4 fruit fly cellular contexts compared by ENCODE assay signal in genomic region chr3L:11155380-11155779, dm6.
TF ChIP-seq lines count a peak whose summit lies in the region.

No protein-coding gene starts in this region.

- no peak for TF ChIP-seq CTCF in whole organism, embryonic (GFP tag; optimal IDR thresholded peaks at IDR 0.05; lab: Kevin White, UChicago)

TF ChIP-seq in whole organism, embryonic, 481 proteins besides CTCF, POLR2A, EP300 and RAD21 (continues in another document):
- no peak for TF ChIP-seq trh (GFP tag; optimal IDR thresholded peaks at IDR 0.05; lab: Kevin White, UChicago)
- no peak for TF ChIP-seq CG1529 (GFP tag; optimal IDR thresholded peaks at IDR 0.05; lab: Kevin White, UChicago)
- no peak for TF ChIP-seq pan (optimal IDR thresholded peaks at IDR 0.05; lab: Kevin White, UChicago)
- TF ChIP-seq pan (GFP tag; optimal IDR thresholded peaks at IDR 0.05 in 1 of 2, IDR thresholded peaks at IDR 0.05 in 1 of 2), result peak in 1 of 2 experiments; percentile 64
- peak; percentile 18 for TF ChIP-seq CG15269 (tag; optimal IDR thresholded peaks at IDR 0.05; lab: Kevin White, UChicago)
- TF ChIP-seq psq (GFP tag; optimal IDR thresholded peaks at IDR 0.05; lab: Kevin White, UChicago), result no peak
- TF ChIP-seq fd102C (GFP tag; optimal IDR thresholded peaks at IDR 0.05; lab: Kevin White, UChicago), result no peak
- peak; percentile 63 for TF ChIP-seq sens (GFP tag; lab: Kevin White, UChicago)
- TF ChIP-seq Med (GFP tag; lab: Kevin White, UChicago), result peak; percentile 72
- TF ChIP-seq ind (GFP tag; optimal IDR thresholded peaks at IDR 0.05; lab: Kevin White, UChicago), result no peak
- no peak for TF ChIP-seq onecut (GFP tag; IDR thresholded peaks at IDR 0.05; lab: Robert Waterston, UW)
- TF ChIP-seq Drgx (GFP tag; IDR thresholded peaks at IDR 0.05; lab: Robert Waterston, UW), result peak; percentile 78
- peak; percentile 24 for TF ChIP-seq Xbp1 (GFP tag; optimal IDR thresholded peaks at IDR 0.05; lab: Kevin White, UChicago)
- no peak for TF ChIP-seq h (optimal IDR thresholded peaks at IDR 0.05; lab: Kevin White, UChicago)
- TF ChIP-seq CG7357 (GFP tag; IDR thresholded peaks at IDR 0.05; lab: Robert Waterston, UW), result 0 out of 3 replicates have a peak, but pooled peaks have one; percentile 6
- TF ChIP-seq tgo (GFP tag; IDR thresholded peaks at IDR 0.05; lab: Robert Waterston, UW), result peak; percentile 47; the same call in 1 of the 3 replicates
- 0 out of 2 replicates have a peak, but pooled peaks have one; percentile 17 for TF ChIP-seq HLH3B (GFP tag; IDR thresholded peaks at IDR 0.05; lab: Robert Waterston, UW)
- TF ChIP-seq CG31441 (GFP tag; IDR thresholded peaks at IDR 0.05; lab: Robert Waterston, UW), result 0 out of 2 replicates have a peak, but pooled peaks have one; percentile 10
- no peak for TF ChIP-seq Bgb (GFP tag; IDR thresholded peaks at IDR 0.05; lab: Robert Waterston, UW; ENCODE audit: partially characterized antibody)
- TF ChIP-seq Ets65A (GFP tag; lab: Kevin White, UChicago), result peak; percentile 14
- TF ChIP-seq esg (GFP tag; conservative IDR thresholded peaks at IDR 0.05; lab: Robert Waterston, UW), result peak; percentile 47
- TF ChIP-seq dysf (GFP tag; IDR thresholded peaks at IDR 0.05; lab: Robert Waterston, UW), result 0 out of 3 replicates have a peak, but pooled peaks have one; percentile 23

TF ChIP-seq in whole organism, prepupa, 60 proteins besides CTCF, POLR2A, EP300 and RAD21 (continues in another document):
- no peak for TF ChIP-seq CG8632 (GFP tag; optimal IDR thresholded peaks at IDR 0.05; lab: Kevin White, UChicago)
- TF ChIP-seq pdm3 (GFP tag; optimal IDR thresholded peaks at IDR 0.05; lab: Kevin White, UChicago), result peak; percentile 62
- TF ChIP-seq lz (GFP tag; optimal IDR thresholded peaks at IDR 0.05; lab: Kevin White, UChicago), result peak; percentile 20
- no peak for TF ChIP-seq CG1621 (tag; optimal IDR thresholded peaks at IDR 0.05; lab: Kevin White, UChicago)
- TF ChIP-seq dsx (GFP tag; optimal IDR thresholded peaks at IDR 0.05; lab: Kevin White, UChicago; ENCODE audit: poor library complexity, severe bottlenecking), result peak; percentile 5
- TF ChIP-seq salr (GFP tag; optimal IDR thresholded peaks at IDR 0.05; lab: Kevin White, UChicago), result peak in 1 of 2 experiments; percentile 35
- no peak for TF ChIP-seq Eip75B (GFP tag; optimal IDR thresholded peaks at IDR 0.05; lab: Kevin White, UChicago)
- TF ChIP-seq CG6276 (GFP tag; optimal IDR thresholded peaks at IDR 0.05; lab: Kevin White, UChicago), result peak; percentile 62
- no peak for TF ChIP-seq ss (GFP tag; optimal IDR thresholded peaks at IDR 0.05; lab: Kevin White, UChicago)
- TF ChIP-seq Lpt (GFP tag; optimal IDR thresholded peaks at IDR 0.05; lab: Kevin White, UChicago), result no peak
- peak; percentile 43 for TF ChIP-seq Met (GFP tag; optimal IDR thresholded peaks at IDR 0.05; lab: Kevin White, UChicago)
- peak; percentile 5 for TF ChIP-seq CG3032 (tag; optimal IDR thresholded peaks at IDR 0.05; lab: Kevin White, UChicago)
- TF ChIP-seq Ets21C (GFP tag; optimal IDR thresholded peaks at IDR 0.05; lab: Kevin White, UChicago), result no peak
- no peak for TF ChIP-seq Sox15 (GFP tag; optimal IDR thresholded peaks at IDR 0.05; lab: Kevin White, UChicago)
- no peak for TF ChIP-seq cyc (GFP tag; optimal IDR thresholded peaks at IDR 0.05; lab: Kevin White, UChicago)
- TF ChIP-seq net (GFP tag; optimal IDR thresholded peaks at IDR 0.05; lab: Kevin White, UChicago), result peak; percentile 57
- no peak for TF ChIP-seq Ets96B (tag; optimal IDR thresholded peaks at IDR 0.05; lab: Kevin White, UChicago)
- TF ChIP-seq spab (GFP tag; optimal IDR thresholded peaks at IDR 0.05; lab: Kevin White, UChicago), result no peak
- TF ChIP-seq fd85E (GFP tag; optimal IDR thresholded peaks at IDR 0.05; lab: Kevin White, UChicago), result no peak
- peak; percentile 81 for TF ChIP-seq eg (GFP tag; IDR thresholded peaks at IDR 0.05; lab: Robert Waterston, UW)
- no peak for TF ChIP-seq CG7368 (GFP tag; optimal IDR thresholded peaks at IDR 0.05; lab: Kevin White, UChicago)
- peak; percentile 70 for TF ChIP-seq CG6163 (GFP tag; IDR thresholded peaks at IDR 0.05; lab: Robert Waterston, UW)
- TF ChIP-seq CG9139 (GFP tag; optimal IDR thresholded peaks at IDR 0.05; lab: Kevin White, UChicago), result no peak
- TF ChIP-seq CG6808 (GFP tag; optimal IDR thresholded peaks at IDR 0.05; lab: Kevin White, UChicago), result peak; percentile 14

TF ChIP-seq in whole organism, pupa, 21 proteins besides CTCF, POLR2A, EP300 and RAD21:
- TF ChIP-seq Ets98B (GFP tag; IDR thresholded peaks at IDR 0.05; lab: Robert Waterston, UW), result peak; percentile 77
- TF ChIP-seq gl (tag; optimal IDR thresholded peaks at IDR 0.05; lab: Kevin White, UChicago), result no peak
- peak; percentile 51; the same call in 1 of the 2 replicates for TF ChIP-seq rn (GFP tag; IDR thresholded peaks at IDR 0.05; lab: Robert Waterston, UW)
- TF ChIP-seq CG4496 (GFP tag; IDR thresholded peaks at IDR 0.05; lab: Robert Waterston, UW), result peak; percentile 77
- TF ChIP-seq CG8159 (tag; optimal IDR thresholded peaks at IDR 0.05; lab: Kevin White, UChicago), result no peak
- peak; percentile 46 for TF ChIP-seq CG8301 (tag; optimal IDR thresholded peaks at IDR 0.05; lab: Kevin White, UChicago)
- no peak for TF ChIP-seq D1 (tag; optimal IDR thresholded peaks at IDR 0.05; lab: Kevin White, UChicago)
- peak; percentile 15; the same call in 1 of the 2 replicates for TF ChIP-seq CG10348 (GFP tag; IDR thresholded peaks at IDR 0.05; lab: Robert Waterston, UW)
- TF ChIP-seq CG9948 (tag; optimal IDR thresholded peaks at IDR 0.05; lab: Kevin White, UChicago), result no peak
- no peak for TF ChIP-seq EcR (GFP tag; optimal IDR thresholded peaks at IDR 0.05; lab: Kevin White, UChicago)
- TF ChIP-seq fd96Ca (GFP tag; IDR thresholded peaks at IDR 0.05; lab: Robert Waterston, UW), result peak; percentile 68
- peak; percentile 58 for TF ChIP-seq CG14655 (GFP tag; optimal IDR thresholded peaks at IDR 0.05; lab: Kevin White, UChicago)
- TF ChIP-seq Pif1A (GFP tag; optimal IDR thresholded peaks at IDR 0.05; lab: Kevin White, UChicago), result peak; percentile 54
- TF ChIP-seq CG32121 (GFP tag; IDR thresholded peaks at IDR 0.05; lab: Robert Waterston, UW), result peak; percentile 74
- TF ChIP-seq Pif1B (GFP tag; optimal IDR thresholded peaks at IDR 0.05; lab: Kevin White, UChicago), result peak; percentile 44
- no peak for TF ChIP-seq CG17806 (tag; optimal IDR thresholded peaks at IDR 0.05; lab: Kevin White, UChicago)
- TF ChIP-seq CG15710 (tag; optimal IDR thresholded peaks at IDR 0.05; lab: Kevin White, UChicago), result peak; percentile 19
- TF ChIP-seq Snoo (tag; optimal IDR thresholded peaks at IDR 0.05; lab: Kevin White, UChicago), result peak; percentile 23
- no peak for TF ChIP-seq CG13204 (GFP tag; optimal IDR thresholded peaks at IDR 0.05; lab: Kevin White, UChicago)
- TF ChIP-seq CG34367 (tag; optimal IDR thresholded peaks at IDR 0.05; lab: Kevin White, UChicago), result no peak
- peak; percentile 8; the same call in 1 of the 2 replicates for TF ChIP-seq CG12605 (GFP tag; IDR thresholded peaks at IDR 0.05; lab: Robert Waterston, UW)
TF ChIP-seq in whole organism, pupa: peak in this region for 13.

TF ChIP-seq in whole organism, wandering third instar larva, 38 proteins besides CTCF, POLR2A, EP300 and RAD21 (continues in another document):
- TF ChIP-seq rgr (GFP tag; optimal IDR thresholded peaks at IDR 0.05; lab: Kevin White, UChicago) (peak; percentile 26), Hnf4 (GFP tag; optimal IDR thresholded peaks at IDR 0.05; lab: Kevin White, UChicago) (no peak), Hr78 (GFP tag; optimal IDR thresholded peaks at IDR 0.05; lab: Kevin White, UChicago) (no peak), Rel (GFP tag; optimal IDR thresholded peaks at IDR 0.05; lab: Kevin White, UChicago) (no peak), Rel (tag; optimal IDR thresholded peaks at IDR 0.05; lab: Kevin White, UChicago) (no peak), dsf (GFP tag; optimal IDR thresholded peaks at IDR 0.05; lab: Kevin White, UChicago; ENCODE audit: borderline replicate concordance) (no peak), dl (GFP tag; optimal IDR thresholded peaks at IDR 0.05; lab: Kevin White, UChicago; ENCODE audit: insufficient read depth in 1 of 2, partially characterized antibody in 2 of 2) (no peak), CG9705 (GFP tag; optimal IDR thresholded peaks at IDR 0.05; lab: Kevin White, UChicago) (no peak), GATAd (GFP tag; optimal IDR thresholded peaks at IDR 0.05; lab: Kevin White, UChicago) (no peak), br (GFP tag; optimal IDR thresholded peaks at IDR 0.05; lab: Kevin White, UChicago) (no peak), sage (GFP tag; optimal IDR thresholded peaks at IDR 0.05; lab: Kevin White, UChicago) (no peak), OdsH (GFP tag; optimal IDR thresholded peaks at IDR 0.05; lab: Kevin White, UChicago) (peak; percentile 4), brk (GFP tag; optimal IDR thresholded peaks at IDR 0.05; lab: Kevin White, UChicago) (no peak), CG32264 (GFP tag; optimal IDR thresholded peaks at IDR 0.05; lab: Kevin White, UChicago) (no peak), Jra (GFP tag; optimal IDR thresholded peaks at IDR 0.05; lab: Kevin White, UChicago) (no peak), Sp1 (GFP tag; optimal IDR thresholded peaks at IDR 0.05; lab: Kevin White, UChicago) (peak; percentile 15), tai (GFP tag; optimal IDR thresholded peaks at IDR 0.05; lab: Kevin White, UChicago) (no peak), Abd-B (GFP tag; optimal IDR thresholded peaks at IDR 0.05; lab: Kevin White, UChicago) (no peak), Dif (GFP tag; optimal IDR thresholded peaks at IDR 0.05; lab: Kevin White, UChicago; ENCODE audit: partially characterized antibody) (no peak), sv (GFP tag; optimal IDR thresholded peaks at IDR 0.05; lab: Kevin White, UChicago) (no peak), dmrt93B (GFP tag; optimal IDR thresholded peaks at IDR 0.05; lab: Kevin White, UChicago) (no peak), h (GFP tag; optimal IDR thresholded peaks at IDR 0.05; lab: Kevin White, UChicago) (peak; percentile 47), Myc (optimal IDR thresholded peaks at IDR 0.05; lab: Kevin White, UChicago) (no peak), CrebA (GFP tag; optimal IDR thresholded peaks at IDR 0.05; lab: Kevin White, UChicago; ENCODE audit: borderline replicate concordance) (no peak), lola (GFP tag; optimal IDR thresholded peaks at IDR 0.05; lab: Kevin White, UChicago) (no peak), usp (GFP tag; optimal IDR thresholded peaks at IDR 0.05; lab: Kevin White, UChicago) (no peak), Dfd (GFP tag; optimal IDR thresholded peaks at IDR 0.05; lab: Kevin White, UChicago) (no peak), foxo (GFP tag; optimal IDR thresholded peaks at IDR 0.05; lab: Kevin White, UChicago) (peak in 1 of 2 experiments; percentile 26), pan (optimal IDR thresholded peaks at IDR 0.05; lab: Kevin White, UChicago) (no peak), N (GFP tag; optimal IDR thresholded peaks at IDR 0.05; lab: Kevin White, UChicago) (no peak), Vsx2 (GFP tag; optimal IDR thresholded peaks at IDR 0.05; lab: Kevin White, UChicago; ENCODE audit: partially characterized antibody) (no peak), ey (GFP tag; optimal IDR thresholded peaks at IDR 0.05; lab: Kevin White, UChicago) (peak; percentile 7), woc (GFP tag; optimal IDR thresholded peaks at IDR 0.05; lab: Kevin White, UChicago) (peak; percentile 10)

Comparison
In these comparisons a context has a peak if more than half of its experiments do, and no peak if none do; other contexts are left out.
1. Of the 7 proteins assayed by ChIP-seq in both whole organism, embryonic and whole organism, prepupa: peak only in whole organism, embryonic: Sox102F; only in whole organism, prepupa: Gug and Hr39; in both: none; in neither: 4.